Fruit fly (Drosophila melanogaster): ENCODE data around the gene CG42359.

Gene CG42359

DNA sequence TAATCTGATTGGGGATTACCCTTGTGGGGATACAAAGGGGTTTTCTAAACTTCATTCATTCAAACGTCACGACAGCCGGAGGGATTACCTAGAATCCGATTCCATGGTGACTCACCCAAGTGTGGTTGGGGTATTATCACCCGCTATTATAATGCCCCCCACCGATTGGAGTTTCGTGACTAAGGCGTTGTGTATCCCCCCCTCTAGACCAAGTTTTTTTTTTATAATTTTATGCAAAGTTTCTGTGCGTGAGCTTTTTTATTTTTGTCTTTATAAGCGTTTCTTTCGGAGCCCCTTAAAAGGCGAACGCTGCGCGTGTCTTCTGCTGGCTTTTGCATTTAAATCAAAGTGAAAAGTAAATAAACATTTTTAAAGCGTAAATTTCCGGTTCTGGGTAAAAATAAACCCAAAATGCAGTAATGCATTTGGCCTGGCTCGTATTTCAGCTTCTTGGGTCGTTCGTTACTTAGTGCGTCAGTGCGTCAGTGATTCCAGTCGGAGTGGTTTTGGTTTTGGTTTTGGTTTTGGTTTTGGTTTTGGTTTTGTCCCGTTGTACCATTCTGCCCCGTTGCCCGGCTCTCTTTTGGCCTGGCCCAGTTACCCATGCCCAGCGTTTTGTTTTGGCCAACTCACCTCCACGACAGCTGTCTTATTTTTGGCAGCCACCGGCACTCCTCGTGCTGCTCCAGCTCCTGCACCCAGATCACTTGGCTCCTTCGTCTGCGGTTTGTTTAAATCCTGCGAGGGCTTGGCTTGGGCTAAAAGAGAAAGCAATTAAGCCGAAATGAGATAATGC lies 11.0 kb downstream of the CG42359 start:
- TF ChIP-seq Hmx (GFP tag; optimal IDR thresholded peaks at IDR 0.05) (no peak), vvl (GFP tag; IDR thresholded peaks at IDR 0.05) (peak; percentile 78), oc (tag; optimal IDR thresholded peaks at IDR 0.05) (peak; percentile 45), sisA (GFP tag; IDR thresholded peaks at IDR 0.05) (no peak), kay (GFP tag; optimal IDR thresholded peaks at IDR 0.05) (peak; percentile 58), Scr (GFP tag; IDR thresholded peaks at IDR 0.05; ENCODE audit: partially characterized antibody) (no peak), CG2875 (GFP tag; optimal IDR thresholded peaks at IDR 0.05) (no peak), CG7786 (GFP tag; optimal IDR thresholded peaks at IDR 0.05) (no peak), abd-A (tag; optimal IDR thresholded peaks at IDR 0.05) (peak; percentile 2), crol (GFP tag; IDR thresholded peaks at IDR 0.05) (peak; percentile 28; the same call in 1 of the 2 replicates), CG8359 (GFP tag; optimal IDR thresholded peaks at IDR 0.05; ENCODE audit: borderline replicate concordance) (no peak), HLH3B (GFP tag; IDR thresholded peaks at IDR 0.05) (no peak), CG11560 (tag; IDR thresholded peaks at IDR 0.05) (no peak), knrl (GFP tag; IDR thresholded peaks at IDR 0.05; ENCODE audit: partially characterized antibody) (0 out of 3 replicates have a peak, but pooled peaks have one; percentile 27), Nf-YB (GFP tag; optimal IDR thresholded peaks at IDR 0.05) (no peak), slbo (GFP tag; IDR thresholded peaks at IDR 0.05) (0 out of 2 replicates have a peak, but pooled peaks have one; percentile 12), kni (GFP tag; optimal IDR thresholded peaks at IDR 0.05) (peak; percentile 39), Med (GFP tag) (peak; percentile 50), sqz (GFP tag; optimal IDR thresholded peaks at IDR 0.05) (peak; percentile 77), Taf1 (GFP tag; IDR thresholded peaks at IDR 0.05) (no peak), gt (GFP tag; IDR thresholded peaks at IDR 0.05) (no peak)

DNA sequence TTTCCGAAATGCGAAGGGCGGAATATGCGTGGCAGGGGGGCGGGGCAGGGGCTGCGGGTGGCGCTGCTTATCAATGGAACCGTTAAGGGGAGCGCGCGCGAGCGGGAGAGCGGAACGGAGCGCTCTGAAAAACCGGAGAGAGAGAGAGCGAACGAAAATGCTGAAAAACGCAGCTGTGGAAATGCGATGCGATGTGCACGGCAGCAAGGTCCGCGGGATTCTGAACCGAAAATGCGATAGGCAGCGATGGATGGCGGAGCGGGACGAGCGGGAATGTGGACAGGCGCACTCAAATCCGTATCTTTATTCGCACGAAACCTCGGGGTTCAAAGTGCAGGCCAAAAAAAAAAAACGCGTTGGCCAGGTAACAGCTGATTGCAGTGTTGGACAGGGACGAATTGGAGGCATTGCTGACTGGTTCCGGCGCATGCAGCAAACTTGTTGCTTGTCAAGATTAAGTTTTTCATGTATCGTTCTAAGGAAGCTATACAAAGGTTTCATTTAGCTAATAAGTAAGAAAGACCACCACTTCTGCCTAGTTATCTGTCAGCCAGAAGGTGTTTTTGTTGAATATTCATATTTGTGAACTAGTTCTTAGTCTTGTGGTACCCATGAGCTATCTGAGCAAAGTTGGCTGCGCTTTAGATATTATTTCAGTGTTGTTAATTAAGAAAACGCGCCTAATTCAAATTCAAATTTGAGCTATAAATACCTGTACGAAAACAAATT lies 14.4 kb downstream of the CG42359 start, which contains the start of gene Ppcs:
TSS of gene Ppcs (minus strand) at position 400 of the 729 bp plus-strand sequence.
- peak; percentile 88 to 96 for TF ChIP-seq Trl (optimal IDR thresholded peaks at IDR 0.05)
- peak; percentile 66 for TF ChIP-seq Trl (GFP tag; optimal IDR thresholded peaks at IDR 0.05)
- TF ChIP-seq CG13775 (GFP tag; optimal IDR thresholded peaks at IDR 0.05): peak; percentile 69
- peak; percentile 48 for TF ChIP-seq ems (GFP tag; optimal IDR thresholded peaks at IDR 0.05)
- peak; percentile 44 for TF ChIP-seq YL-1 (GFP tag; optimal IDR thresholded peaks at IDR 0.05)
- peak; percentile 77 for TF ChIP-seq Hmr (GFP tag; optimal IDR thresholded peaks at IDR 0.05)
- peak; percentile 35 to 76 for TF ChIP-seq dpn (GFP tag; optimal IDR thresholded peaks at IDR 0.05)
- TF ChIP-seq CG17829 (tag; optimal IDR thresholded peaks at IDR 0.05): peak; percentile 10
- peak; percentile 30 for TF ChIP-seq fd96Cb (tag; optimal IDR thresholded peaks at IDR 0.05)
- TF ChIP-seq Fer1 (GFP tag; optimal IDR thresholded peaks at IDR 0.05): peak; percentile 51
- peak; percentile 16 for TF ChIP-seq gro (GFP tag; optimal IDR thresholded peaks at IDR 0.05)
- TF ChIP-seq HmgZ (tag; optimal IDR thresholded peaks at IDR 0.05): peak; percentile 62
- peak; percentile 25 for TF ChIP-seq dmrt99B (tag; optimal IDR thresholded peaks at IDR 0.05)
- peak; percentile 40; the same call in 2 of the 3 replicates for TF ChIP-seq CG34422 (GFP tag; IDR thresholded peaks at IDR 0.05)
- peak; percentile 69; the same call in 1 of the 2 replicates for TF ChIP-seq sna (GFP tag; IDR thresholded peaks at IDR 0.05; ENCODE audit: partially characterized antibody)
- 0 out of 2 replicates have a peak, but pooled peaks have one; percentile 32 for TF ChIP-seq CG11696 (GFP tag; IDR thresholded peaks at IDR 0.05)
- peak; percentile 33 for TF ChIP-seq chn (GFP tag; optimal IDR thresholded peaks at IDR 0.05)
- peak; percentile 55; the same call in 1 of the 2 replicates for TF ChIP-seq Ptx1 (GFP tag; IDR thresholded peaks at IDR 0.05)
- peak; percentile 34 for TF ChIP-seq CG10274 (GFP tag; optimal IDR thresholded peaks at IDR 0.05)
- peak; percentile 4 for TF ChIP-seq CG6765 (GFP tag; optimal IDR thresholded peaks at IDR 0.05)
- TF ChIP-seq Atf3 (GFP tag; optimal IDR thresholded peaks at IDR 0.05): peak; percentile 46
- peak; percentile 69 for TF ChIP-seq tx (GFP tag; optimal IDR thresholded peaks at IDR 0.05)
- peak; percentile 27 for TF ChIP-seq CG6813 (GFP tag; optimal IDR thresholded peaks at IDR 0.05)
- no peak for TF ChIP-seq fd64A (GFP tag; optimal IDR thresholded peaks at IDR 0.05)
- TF ChIP-seq Hr39 (optimal IDR thresholded peaks at IDR 0.05): no peak
- peak; percentile 69 for TF ChIP-seq nau (GFP tag; optimal IDR thresholded peaks at IDR 0.05)
- peak; percentile 50 for TF ChIP-seq NK7.1 (GFP tag; optimal IDR thresholded peaks at IDR 0.05)
